Worm (Caenorhabditis elegans): ENCODE data around the gene mapk-15.

Gene mapk-15

ce11 chrIII:6056770-6057169 lies 10.9 kb upstream of the mapk-15 start, which contains the start of gene clc-10:
clc-10 (plus strand) TSS chrIII:6057070.
- no peak for TF ChIP-seq unc-30 (tag; optimal IDR thresholded peaks at IDR 0.05)
- no peak for TF ChIP-seq ceh-90 (tag; optimal IDR thresholded peaks at IDR 0.05)
- no peak for TF ChIP-seq unc-130 (tag; optimal IDR thresholded peaks at IDR 0.05)
- TF ChIP-seq lir-3 (tag; optimal IDR thresholded peaks at IDR 0.05; ENCODE audit: poor library complexity) = no peak
- no peak for TF ChIP-seq unc-98 (GFP tag; IDR thresholded peaks at IDR 0.05)
- no peak for TF ChIP-seq elt-3 (tag; optimal IDR thresholded peaks at IDR 0.05)
- TF ChIP-seq tbx-2 (tag; optimal IDR thresholded peaks at IDR 0.05) = no peak
- TF ChIP-seq swsn-7 (tag; optimal IDR thresholded peaks at IDR 0.05) = no peak
- TF ChIP-seq sup-37 (GFP tag; optimal IDR thresholded peaks at IDR 0.05) = no peak
- no peak for TF ChIP-seq sptf-1 (tag; optimal IDR thresholded peaks at IDR 0.05)
- TF ChIP-seq nhr-237 (tag; optimal IDR thresholded peaks at IDR 0.05) = no peak
- TF ChIP-seq egl-13 (tag; optimal IDR thresholded peaks at IDR 0.05) = no peak
- no peak for TF ChIP-seq pqm-1 (tag; optimal IDR thresholded peaks at IDR 0.05)
- TF ChIP-seq fos-1 (tag; optimal IDR thresholded peaks at IDR 0.05) = no peak
- no peak for TF ChIP-seq fkh-8 (tag; optimal IDR thresholded peaks at IDR 0.05)
- TF ChIP-seq irx-1 (tag; optimal IDR thresholded peaks at IDR 0.05) = no peak

- no peak for TF ChIP-seq unc-30 (tag; optimal IDR thresholded peaks at IDR 0.05)
- TF ChIP-seq irx-1 (tag; optimal IDR thresholded peaks at IDR 0.05) = no peak
- TF ChIP-seq unc-62 (GFP tag; optimal IDR thresholded peaks at IDR 0.05) = no peak
- no peak for TF ChIP-seq fkh-8 (tag; optimal IDR thresholded peaks at IDR 0.05)
- TF ChIP-seq nhr-47 (tag; optimal IDR thresholded peaks at IDR 0.05) = no peak
- TF ChIP-seq unc-86 (tag; optimal IDR thresholded peaks at IDR 0.05) = no peak
- no peak for TF ChIP-seq mep-1 (tag; optimal IDR thresholded peaks at IDR 0.05)
Observed at ce11 chrIII:6072937-6073336, 5.3 kb downstream of the mapk-15 start.

- TF ChIP-seq lin-14 (GFP tag; optimal IDR thresholded peaks at IDR 0.05) (peak; percentile 29), mef-2 (tag; optimal IDR thresholded peaks at IDR 0.05) (no peak), elt-3 (tag; optimal IDR thresholded peaks at IDR 0.05) (no peak), blmp-1 (tag; optimal IDR thresholded peaks at IDR 0.05) (peak; percentile 85), nhr-85 (tag) (peak; percentile 63)
Observed at ce11 chrIII:6073673-6074331, 6.1 kb downstream of the mapk-15 start.

ce11 chrIII:6077973-6078372 lies 10.3 kb downstream of the mapk-15 start:
- no peak for TF ChIP-seq ama-1 (optimal IDR thresholded peaks at IDR 0.05)
- TF ChIP-seq fkh-10 (GFP tag; optimal IDR thresholded peaks at IDR 0.05) = no peak
- no peak for TF ChIP-seq lin-13 (GFP tag; optimal IDR thresholded peaks at IDR 0.05)
- no peak for TF ChIP-seq snpc-4 (tag; optimal IDR thresholded peaks at IDR 0.05)
- TF ChIP-seq nhr-71 (tag; optimal IDR thresholded peaks at IDR 0.05) = peak; percentile 19
- peak in 1 of 2 experiments; percentile 14 for TF ChIP-seq lsy-2 (tag; optimal IDR thresholded peaks at IDR 0.05)
- TF ChIP-seq isw-1 (GFP tag; IDR thresholded peaks at IDR 0.05) = no peak
- no peak for TF ChIP-seq ztf-4 (tag; optimal IDR thresholded peaks at IDR 0.05)
- TF ChIP-seq rnt-1 (tag; optimal IDR thresholded peaks at IDR 0.05) = no peak
- TF ChIP-seq nhr-85 (tag) = peak; percentile 27
- TF ChIP-seq mdl-1 (tag; optimal IDR thresholded peaks at IDR 0.05) = no peak
- peak; percentile 44 for TF ChIP-seq mep-1 (tag; optimal IDR thresholded peaks at IDR 0.05)
- TF ChIP-seq nhr-47 (tag; optimal IDR thresholded peaks at IDR 0.05) = peak; percentile 14
- peak; percentile 14 for TF ChIP-seq blmp-1 (tag; optimal IDR thresholded peaks at IDR 0.05)
- TF ChIP-seq hlh-4 (tag; optimal IDR thresholded peaks at IDR 0.05) = no peak
- no peak for TF ChIP-seq snu-23 (GFP tag; optimal IDR thresholded peaks at IDR 0.05)
- peak; percentile 12 for TF ChIP-seq dsc-1 (tag; optimal IDR thresholded peaks at IDR 0.05)
- peak; percentile 44 for TF ChIP-seq skn-1 (tag; optimal IDR thresholded peaks at IDR 0.05)
- TF ChIP-seq fkh-4 (tag; optimal IDR thresholded peaks at IDR 0.05; ENCODE audit: borderline replicate concordance) = no peak
- TF ChIP-seq lin-14 (GFP tag; optimal IDR thresholded peaks at IDR 0.05) = peak; percentile 50
- peak; percentile 12 for TF ChIP-seq unc-86 (tag; optimal IDR thresholded peaks at IDR 0.05)
